Fruit fly (Drosophila melanogaster): ENCODE data around the gene AcCoAS.

AcCoAS gene

DNA sequence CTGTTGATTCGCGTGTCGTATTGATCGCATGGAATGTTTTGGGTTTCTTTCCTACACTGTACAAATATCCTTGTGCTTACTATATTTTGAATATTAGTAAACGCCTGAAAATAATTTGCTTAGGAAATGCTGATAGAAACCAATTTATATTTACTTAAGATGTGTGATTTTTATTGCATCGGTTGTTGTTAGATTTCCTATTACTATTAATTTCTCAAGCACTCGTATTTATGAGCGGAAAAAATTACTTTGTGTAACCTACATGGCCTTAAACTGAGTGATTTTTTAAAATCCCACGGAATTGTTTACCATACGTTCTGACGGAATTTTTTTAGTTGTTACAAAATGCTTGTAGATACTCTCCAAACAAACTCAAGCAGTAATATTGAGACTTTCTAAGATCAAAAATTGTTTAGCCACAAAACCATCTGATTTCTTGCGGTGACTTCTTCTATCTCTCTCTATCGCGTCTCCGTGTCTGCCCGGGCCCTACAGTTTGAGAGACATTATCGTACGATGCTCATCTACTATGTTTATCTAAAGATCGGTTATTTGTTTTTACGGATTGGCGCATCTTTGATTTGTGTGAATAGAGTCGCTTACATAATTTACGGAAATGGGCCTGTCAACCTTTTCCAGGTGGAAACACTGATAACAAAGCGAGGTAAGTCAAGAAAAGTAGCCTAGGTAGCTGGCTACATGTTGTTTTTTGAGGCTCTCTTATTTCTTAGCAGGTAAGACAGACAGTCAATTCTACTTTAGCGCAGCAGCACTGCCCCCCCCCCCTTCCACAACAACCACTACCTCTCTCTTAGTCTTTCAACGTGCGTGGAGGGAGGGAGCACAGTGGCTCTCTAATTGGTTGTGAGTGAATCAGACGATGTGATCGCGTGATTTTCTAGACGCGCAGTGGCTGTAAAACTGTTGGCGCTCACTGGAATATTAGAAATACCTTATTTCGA lies 3.5 kb downstream of the AcCoAS start:
- peak; percentile 78 for TF ChIP-seq CG17801 (GFP tag; optimal IDR thresholded peaks at IDR 0.05; ENCODE audit: partially characterized antibody)

DNA sequence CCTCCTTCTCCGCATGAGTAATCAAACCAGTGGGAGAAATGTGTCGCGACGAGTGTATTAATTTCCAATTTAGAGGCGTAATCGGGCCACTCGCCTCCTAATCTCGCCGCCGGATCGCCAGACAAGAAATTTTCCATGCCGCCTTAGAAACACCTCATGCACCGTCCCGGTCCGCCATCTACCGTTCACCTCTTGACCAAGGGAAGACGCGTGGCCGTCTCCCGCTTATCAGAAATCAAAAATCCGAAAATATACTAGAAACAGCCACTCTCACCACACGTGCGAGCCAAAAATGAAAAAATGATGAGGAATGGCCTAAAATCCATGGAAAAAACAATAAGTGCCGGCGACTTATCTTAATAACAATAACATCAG lies 4.1 kb downstream of the AcCoAS start:
- no peak for TF ChIP-seq CG17801 (GFP tag; optimal IDR thresholded peaks at IDR 0.05; ENCODE audit: partially characterized antibody)

DNA sequence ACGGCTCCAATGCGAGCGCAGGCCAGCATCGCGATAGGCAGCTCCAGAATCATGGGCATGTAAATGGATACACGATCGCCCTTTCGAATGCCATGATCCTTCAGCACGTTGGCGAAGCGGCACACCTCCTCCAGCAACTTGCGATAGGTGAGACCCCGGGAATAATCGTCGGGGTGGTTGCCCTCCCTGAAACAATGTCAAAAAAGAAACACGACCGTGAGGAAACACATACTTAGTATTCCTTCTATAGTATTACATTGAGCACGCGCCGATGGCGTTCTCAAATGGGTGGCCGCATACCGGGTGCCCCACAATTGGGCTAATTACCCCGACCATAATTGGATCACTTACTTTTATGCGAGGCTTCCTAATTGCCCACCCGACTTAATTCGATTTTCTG lies 6.5 kb downstream of the AcCoAS start:
- TF ChIP-seq CG17801 (GFP tag; optimal IDR thresholded peaks at IDR 0.05; ENCODE audit: partially characterized antibody), result no peak

DNA sequence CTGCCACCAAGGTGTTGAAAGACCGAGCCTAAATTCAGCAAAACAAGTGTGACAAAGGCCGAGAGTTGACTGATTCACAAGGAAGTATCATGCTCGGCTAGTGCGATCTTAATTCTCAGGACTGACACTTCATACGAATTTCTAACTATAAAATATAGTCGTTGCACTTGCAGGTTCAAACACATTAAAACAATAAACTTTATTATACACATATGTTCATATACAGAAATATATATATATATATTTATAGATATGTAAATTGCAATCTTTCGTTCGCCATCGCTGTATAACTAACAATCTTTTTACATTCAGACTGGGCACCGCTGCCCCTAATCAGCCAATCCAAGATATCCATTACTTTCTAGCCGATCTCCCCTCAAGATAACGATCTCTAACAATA lies 9.6 kb downstream of the AcCoAS start, which contains the start of gene CG9389:
Gene CG9389 (minus strand): TSS at position 101 of the 400 bp plus-strand sequence.
- no peak for TF ChIP-seq CG17801 (GFP tag; optimal IDR thresholded peaks at IDR 0.05; ENCODE audit: partially characterized antibody)

DNA sequence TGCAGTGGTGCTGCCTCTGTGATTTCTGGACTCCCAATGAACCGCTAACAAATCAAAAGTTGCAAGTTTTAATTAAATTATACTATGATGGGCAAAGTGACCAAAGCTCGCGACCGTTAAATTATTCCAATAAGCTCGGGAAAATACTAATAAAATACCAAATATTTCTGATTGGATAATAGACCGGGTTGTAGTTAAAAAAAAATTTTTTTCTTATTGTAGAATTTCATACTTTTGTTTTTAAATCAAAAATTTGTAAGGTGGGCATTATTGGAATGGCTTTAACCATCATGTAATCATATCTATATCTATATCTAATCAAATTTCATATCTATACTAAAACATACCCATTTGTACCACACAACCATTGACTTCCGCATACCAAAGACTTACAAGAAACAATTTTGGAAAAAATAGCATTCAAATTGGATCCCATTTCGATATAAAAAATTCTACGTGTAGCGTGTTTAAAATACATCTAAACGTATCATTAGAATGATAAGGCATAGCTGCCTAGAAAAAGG lies 12.1 kb downstream of the AcCoAS start, which contains the start of gene CG9391:
Gene CG9391 (minus strand): TSS at position 474 of the 524 bp plus-strand sequence.
- no peak for TF ChIP-seq CG17801 (GFP tag; optimal IDR thresholded peaks at IDR 0.05; ENCODE audit: partially characterized antibody)

DNA sequence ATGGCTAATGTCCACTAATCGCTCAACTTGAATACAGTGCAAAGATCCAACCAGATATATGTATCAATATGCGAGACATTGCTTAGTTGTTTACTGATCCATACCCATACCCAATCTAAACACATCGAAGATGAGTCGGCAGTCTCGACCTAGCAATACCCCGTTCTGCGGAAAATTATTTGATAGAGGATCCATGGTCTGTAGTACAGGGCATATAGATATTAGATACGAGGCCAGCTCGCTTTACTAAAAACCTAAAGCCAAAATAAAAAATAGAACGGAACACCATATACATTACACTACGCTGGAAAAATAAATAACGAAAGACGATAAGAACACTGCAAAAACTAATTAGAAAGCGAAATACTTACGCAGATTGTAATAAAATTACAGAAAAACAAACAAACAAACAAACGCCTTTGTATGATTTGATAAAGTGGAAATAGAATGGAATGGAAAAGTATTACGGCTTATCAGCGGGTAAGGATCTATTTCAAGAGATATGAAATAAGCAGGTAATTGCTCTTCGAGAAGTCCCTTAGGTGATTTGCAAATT lies 13.9 kb downstream of the AcCoAS start:
- no peak for TF ChIP-seq CG17801 (GFP tag; optimal IDR thresholded peaks at IDR 0.05; ENCODE audit: partially characterized antibody)

DNA sequence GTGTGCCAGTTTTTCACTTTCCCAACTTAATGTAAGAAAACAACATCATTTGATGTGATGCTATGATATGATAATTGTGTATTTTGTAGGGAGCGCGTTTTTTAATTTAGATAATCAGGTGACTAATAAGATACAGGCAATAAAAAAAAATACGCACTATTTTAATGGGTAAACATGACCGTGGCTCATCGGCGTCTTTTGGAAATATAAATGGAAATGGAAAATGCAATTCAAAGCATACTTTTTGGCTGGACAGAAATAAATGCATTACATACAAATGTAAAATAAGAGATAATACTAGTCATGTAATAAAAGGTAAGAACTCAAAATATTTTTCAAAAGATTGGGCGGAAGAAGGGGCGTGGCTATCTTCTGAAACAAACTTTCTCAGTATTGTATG lies 17.6 kb downstream of the AcCoAS start:
- TF ChIP-seq CG17801 (GFP tag; optimal IDR thresholded peaks at IDR 0.05; ENCODE audit: partially characterized antibody), result no peak

DNA sequence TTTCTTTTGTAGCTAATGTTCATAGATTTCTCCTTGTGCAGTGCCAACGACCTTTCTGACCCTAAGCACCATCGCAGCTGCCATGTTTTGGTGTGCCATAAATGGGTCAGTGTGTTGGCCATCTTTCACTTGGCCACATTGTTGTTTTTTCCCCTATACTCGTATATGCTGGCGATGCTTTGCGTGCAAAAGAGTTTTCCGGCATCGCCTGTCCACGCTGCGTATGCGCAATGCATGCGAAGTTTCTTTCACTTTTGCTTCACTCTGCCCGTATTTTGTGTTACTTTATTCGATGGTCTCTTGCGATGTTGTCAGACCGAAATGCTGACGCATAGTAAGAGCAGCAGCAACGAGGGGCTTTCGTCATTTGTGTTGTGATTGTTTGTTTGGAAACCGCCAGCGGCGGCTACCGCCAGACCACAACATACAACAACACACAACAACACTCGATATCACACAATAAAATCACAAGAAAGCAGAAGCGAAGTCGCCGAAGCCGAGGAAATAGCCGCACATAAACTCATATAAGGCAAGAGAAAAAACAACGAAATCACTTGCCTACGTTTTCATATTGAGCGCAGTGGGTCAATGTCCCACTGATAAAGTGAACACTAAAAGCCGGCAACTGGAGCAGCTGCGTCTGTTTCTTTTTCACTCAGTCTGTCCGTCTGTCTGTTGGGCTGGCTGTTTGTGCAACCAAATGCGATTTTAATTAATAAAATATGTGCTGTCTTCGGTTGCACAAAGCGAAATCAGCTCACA lies 18.5 kb downstream of the AcCoAS start:
- TF ChIP-seq CG17801 (GFP tag; optimal IDR thresholded peaks at IDR 0.05; ENCODE audit: partially characterized antibody), result peak; percentile 37

DNA sequence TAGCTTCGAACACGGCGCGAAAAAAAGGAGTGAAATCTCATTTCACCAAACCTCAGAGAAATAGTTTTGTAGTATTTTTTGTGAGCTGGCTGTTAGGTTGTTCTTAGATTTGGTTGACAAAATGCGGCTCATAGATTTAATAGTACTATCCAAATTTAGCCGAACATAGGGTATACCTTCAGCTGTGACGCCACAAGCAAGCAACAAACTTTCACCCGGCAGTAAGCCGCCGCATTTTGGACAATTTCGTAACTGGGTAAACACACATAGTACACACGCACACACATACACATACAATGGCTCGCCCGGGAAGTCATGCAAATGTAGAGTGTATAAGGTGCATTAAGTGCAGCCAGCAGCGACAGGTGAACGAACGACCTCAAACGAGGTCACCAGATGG lies 20.8 kb downstream of the AcCoAS start:
- no peak for TF ChIP-seq CG17801 (GFP tag; optimal IDR thresholded peaks at IDR 0.05; ENCODE audit: partially characterized antibody)

DNA sequence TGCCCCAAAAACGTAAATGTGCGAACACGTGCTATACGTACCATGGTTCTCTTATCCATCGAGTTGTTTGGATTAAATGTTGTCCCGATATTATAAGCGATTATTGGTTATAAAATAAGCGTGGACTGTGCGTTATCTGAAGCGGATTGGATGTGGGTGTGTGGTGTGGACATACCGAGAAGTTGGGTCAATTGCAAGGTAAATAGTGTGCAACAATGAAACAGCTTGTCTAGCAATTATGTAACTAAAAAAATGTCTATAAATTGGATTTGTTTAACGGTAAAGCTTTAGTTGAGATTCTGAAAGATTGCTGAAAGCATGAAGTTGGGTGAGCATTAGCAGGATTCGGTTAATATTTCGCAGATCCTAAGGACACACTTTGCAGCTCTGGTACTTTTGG lies 22.3 kb downstream of the AcCoAS start, which contains the start of gene CG43218:
Gene CG43218 (plus strand): TSS at position 290 of the 400 bp plus-strand sequence.
- no peak for TF ChIP-seq CG17801 (GFP tag; optimal IDR thresholded peaks at IDR 0.05; ENCODE audit: partially characterized antibody)

DNA sequence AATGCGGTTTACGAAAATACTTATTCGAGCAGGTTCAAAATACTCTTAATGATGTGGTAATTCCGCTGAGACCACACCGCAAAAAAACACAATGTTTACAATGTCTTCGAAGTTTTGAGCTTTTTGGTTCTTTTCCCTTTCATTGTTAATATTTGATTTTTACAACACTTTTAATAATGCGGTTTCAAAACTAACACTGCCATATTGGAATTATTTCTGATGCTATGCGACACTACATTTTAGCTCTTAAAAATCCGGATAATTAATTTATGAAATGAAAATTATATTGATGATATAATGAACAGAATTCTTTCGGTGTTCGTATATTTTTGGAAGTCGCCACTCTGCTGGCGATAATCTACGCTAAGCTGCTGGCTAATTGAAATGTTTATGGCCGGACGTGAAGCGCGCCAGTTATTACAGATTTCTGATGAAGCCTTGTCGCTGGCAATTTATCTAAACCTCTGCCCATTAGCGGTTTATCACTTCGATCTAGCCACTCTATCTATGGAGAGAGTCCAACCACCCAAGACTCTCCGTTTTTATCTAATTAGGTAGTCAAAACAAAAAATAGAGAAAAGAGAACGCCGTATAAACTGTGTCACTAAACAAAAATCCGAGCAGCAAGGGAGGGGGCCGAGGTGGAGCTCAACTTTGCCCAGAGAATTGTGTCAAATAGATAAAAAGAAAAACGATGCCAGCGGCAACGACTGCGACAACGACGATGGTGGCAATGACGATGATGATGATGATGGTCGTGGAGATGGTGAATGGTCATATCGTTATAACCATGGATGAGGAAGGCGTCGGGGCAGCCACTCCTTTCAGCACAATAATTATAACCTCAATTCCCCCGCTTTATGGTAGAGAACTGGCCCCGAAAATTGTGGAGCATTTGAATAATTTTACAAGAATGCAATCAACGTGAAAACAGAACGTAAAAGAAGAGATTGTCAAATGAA lies 23.7 kb downstream of the AcCoAS start:
- no peak for TF ChIP-seq CG17801 (GFP tag; optimal IDR thresholded peaks at IDR 0.05; ENCODE audit: partially characterized antibody)

DNA sequence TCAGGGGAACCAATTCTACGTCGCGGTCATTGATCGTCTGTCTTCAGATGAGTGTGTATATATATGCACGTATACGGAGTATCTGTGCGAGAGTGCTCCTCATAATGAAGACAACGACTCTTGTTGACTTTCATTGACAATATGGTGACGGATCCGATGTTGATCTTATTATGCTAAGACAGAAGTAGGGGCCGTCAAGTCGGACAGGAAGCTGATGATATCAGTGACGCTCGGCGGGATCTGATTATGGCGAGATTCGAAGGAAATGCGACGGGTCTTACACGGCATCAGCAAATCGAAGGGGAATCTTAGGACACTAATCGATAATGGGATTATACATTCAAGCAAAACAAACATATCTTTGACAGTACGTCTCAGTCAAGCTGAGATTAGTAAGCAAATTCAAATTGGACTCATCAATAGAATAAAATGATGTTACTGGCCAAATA lies 25.5 kb downstream of the AcCoAS start:
- TF ChIP-seq CG17801 (GFP tag; optimal IDR thresholded peaks at IDR 0.05; ENCODE audit: partially characterized antibody), result no peak

DNA sequence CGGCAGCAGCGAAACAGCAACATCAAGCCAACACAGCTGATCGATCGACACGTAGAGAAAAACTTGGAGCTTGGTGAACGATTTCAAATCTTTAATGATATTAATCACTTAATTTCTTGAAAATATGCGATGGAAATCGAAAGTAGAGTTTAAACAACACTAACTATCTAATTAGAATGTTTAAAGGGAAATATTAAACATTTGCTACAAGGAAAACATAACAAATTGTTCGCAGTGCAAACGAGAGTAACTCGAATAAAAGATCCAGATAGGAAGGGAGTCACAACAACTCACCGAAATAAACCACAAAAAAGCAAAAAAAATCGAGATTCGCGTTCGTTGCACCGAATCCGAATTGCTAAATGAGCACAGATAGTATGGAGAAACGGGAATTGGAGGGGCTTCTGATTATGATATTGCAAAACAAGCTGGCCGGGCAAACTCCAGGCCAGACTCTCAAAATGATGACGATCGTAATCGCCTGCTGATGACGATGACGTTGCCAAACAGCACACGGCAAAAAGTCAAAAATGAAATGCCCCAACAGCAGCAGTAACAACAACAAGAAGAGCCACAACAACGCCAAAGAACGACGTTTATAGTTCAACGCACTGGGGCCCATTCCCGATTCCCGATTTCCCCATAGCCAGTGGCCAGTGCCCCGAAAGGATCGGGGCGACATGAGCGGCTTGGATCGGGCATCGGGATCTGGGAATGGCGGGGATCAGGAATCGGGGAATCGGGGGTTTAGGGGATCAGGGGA lies 26.1 kb downstream of the AcCoAS start:
- TF ChIP-seq CG17801 (GFP tag; optimal IDR thresholded peaks at IDR 0.05; ENCODE audit: partially characterized antibody), result no peak

All from ovary, adult (tissue).